Fruit fly (Drosophila melanogaster) whole organism, embryonic: ENCODE measurements around the gene RpS20.

ENCODE experiments used
- CG5953 ChIP-seq: fragments of 200-800 bp; sonication (Bioruptor generic); IDR thresholded peaks from 2 replicates; pipeline ENCODE4 v1.3.6; 2022; ENCODE audit warnings: missing biosample characterization, missing genetic modification characterization
- CG6854 ChIP-seq: fragments of 200-800 bp; sonication (Bioruptor generic); optimal IDR thresholded peaks from 3 replicates; lab custom pipeline; 2017; ENCODE audit warnings: missing biosample characterization, mild to moderate bottlenecking, missing genetic modification characterization
- CG7556 ChIP-seq: fragments of 200-800 bp; sonication (Bioruptor generic); optimal IDR thresholded peaks from 2 replicates; lab custom pipeline; 2017; ENCODE audit warnings: missing biosample characterization, mild to moderate bottlenecking, missing genetic modification characterization
- Gug ChIP-seq: fragments of 200-800 bp; sonication (Bioruptor generic); IDR thresholded peaks from 4 replicates; pipeline ENCODE4 v1.3.6; 2022; ENCODE audit warnings: missing biosample characterization, missing genetic modification characterization
- Sin3A ChIP-seq: fragments of >200 bp; optimal IDR thresholded peaks from 2 replicates; lab custom pipeline; 2018
- Trl ChIP-seq, 3 experiments: fragments of >200 bp in 2 of 3; fragments of 200-800 bp in 1 of 3; sonication (Bioruptor generic) in 1 of 3; optimal IDR thresholded peaks; 2 replicates in 1 of 3; 3 replicates in 2 of 3; lab custom pipeline; 2016 to 2017; ENCODE audit warnings: missing biosample characterization in 1 of 3, missing genetic modification characterization in 1 of 3
- hkb ChIP-seq, 2 experiments: fragments of 200-800 bp in 1 of 2; fragments of >200 bp in 1 of 2; sonication (Bioruptor generic) in 1 of 2; IDR thresholded peaks in 1 of 2; optimal IDR thresholded peaks in 1 of 2; 2 replicates each; pipeline versions ENCODE4 v1.3.6 to Lab custom; 2017 to 2022; ENCODE audit warnings: missing biosample characterization in 1 of 2, missing genetic modification characterization in 1 of 2

- TF ChIP-seq Gug (GFP tag; lab: Robert Waterston, UW) (no peak), Sin3A (lab: Kevin White, UChicago) (no peak), hkb (optimal IDR thresholded peaks at IDR 0.05; lab: Kevin White, UChicago) (no peak), hkb (GFP tag; IDR thresholded peaks at IDR 0.05; lab: Robert Waterston, UW) (no peak), Trl (optimal IDR thresholded peaks at IDR 0.05; lab: Kevin White, UChicago) (no peak), Trl (GFP tag; optimal IDR thresholded peaks at IDR 0.05; lab: Kevin White, UChicago) (no peak), CG5953 (GFP tag; lab: Robert Waterston, UW) (no peak), CG7556 (GFP tag; lab: Kevin White, UChicago) (no peak), CG6854 (no peak)
These were observed 4.9 kb downstream of the RpS20 start for dm6 chr3R:20826929-20827328.
